Fruit fly (Drosophila melanogaster): Measurements from ENCODE around the gene CG32069.

DNA sequence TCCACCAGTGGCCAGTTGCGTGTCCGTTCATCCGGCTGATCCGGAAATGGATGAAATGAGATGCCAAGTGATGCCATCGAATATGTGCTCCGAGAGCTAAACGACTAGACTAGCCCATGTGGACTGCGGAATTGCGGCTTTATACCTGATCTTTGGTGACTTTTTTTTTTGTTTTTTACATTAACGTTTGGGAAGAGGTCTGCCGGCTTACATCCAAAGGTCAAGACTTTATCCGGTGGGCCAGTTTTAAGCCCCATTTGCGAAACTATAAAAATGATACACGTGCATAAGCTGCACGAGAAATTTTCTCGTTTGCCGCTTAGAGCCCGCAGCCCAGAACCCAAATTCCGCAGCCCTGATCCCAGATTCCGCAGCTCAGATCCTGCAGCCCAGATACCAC, 40.5 kb upstream of the CG32069 start, which contains the start of gene Elo68alpha:
- TF ChIP-seq rn (GFP tag; IDR thresholded peaks at IDR 0.05) (no peak), CG34367 (tag; optimal IDR thresholded peaks at IDR 0.05) (no peak), Snoo (tag; optimal IDR thresholded peaks at IDR 0.05) (no peak), CG13204 (GFP tag; optimal IDR thresholded peaks at IDR 0.05) (no peak)
